Fruit fly (Drosophila melanogaster): ENCODE results near the gene Teh4.

Gene Teh4

DNA sequence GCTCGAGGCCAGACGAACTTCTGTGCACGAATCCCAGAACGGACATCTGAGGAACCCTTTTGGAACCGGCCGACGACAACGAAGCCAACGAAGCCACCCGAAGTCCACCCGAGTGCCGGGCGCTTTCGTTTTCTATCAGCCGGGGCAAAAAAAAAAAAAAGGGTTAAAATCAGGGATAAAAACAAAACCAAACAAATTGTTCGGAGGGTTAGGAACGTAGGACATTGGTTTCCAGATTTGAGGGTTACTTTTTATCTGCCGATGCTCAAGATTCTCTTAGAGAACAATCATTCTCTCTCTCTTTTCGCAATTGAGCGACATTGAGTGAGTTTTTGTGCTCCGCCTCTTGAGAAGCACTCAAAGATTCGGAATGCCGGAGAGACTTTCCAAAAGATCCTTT lies 17.1 kb downstream of the Teh4 start, which contains the start of gene nab:
TSS of gene nab (minus strand) at position 7 of the 400 bp plus-strand sequence.
- TF ChIP-seq psq (optimal IDR thresholded peaks at IDR 0.05) (no peak), CG8478 (optimal IDR thresholded peaks at IDR 0.05) (no peak), usp (GFP tag; optimal IDR thresholded peaks at IDR 0.05) (no peak), pan (optimal IDR thresholded peaks at IDR 0.05) (no peak), Dll (optimal IDR thresholded peaks at IDR 0.05) (no peak), EcR (GFP tag; optimal IDR thresholded peaks at IDR 0.05) (no peak)

- TF ChIP-seq Dll (optimal IDR thresholded peaks at IDR 0.05): no peak
- TF ChIP-seq pan (optimal IDR thresholded peaks at IDR 0.05): no peak
- TF ChIP-seq CG8478 (optimal IDR thresholded peaks at IDR 0.05): no peak
- no peak for TF ChIP-seq usp (GFP tag; optimal IDR thresholded peaks at IDR 0.05)
- TF ChIP-seq EcR (GFP tag; optimal IDR thresholded peaks at IDR 0.05): no peak
- no peak for TF ChIP-seq psq (optimal IDR thresholded peaks at IDR 0.05)
Measured at dm6 chr3L:4159264-4159663, 18.8 kb downstream of the Teh4 start.

DNA sequence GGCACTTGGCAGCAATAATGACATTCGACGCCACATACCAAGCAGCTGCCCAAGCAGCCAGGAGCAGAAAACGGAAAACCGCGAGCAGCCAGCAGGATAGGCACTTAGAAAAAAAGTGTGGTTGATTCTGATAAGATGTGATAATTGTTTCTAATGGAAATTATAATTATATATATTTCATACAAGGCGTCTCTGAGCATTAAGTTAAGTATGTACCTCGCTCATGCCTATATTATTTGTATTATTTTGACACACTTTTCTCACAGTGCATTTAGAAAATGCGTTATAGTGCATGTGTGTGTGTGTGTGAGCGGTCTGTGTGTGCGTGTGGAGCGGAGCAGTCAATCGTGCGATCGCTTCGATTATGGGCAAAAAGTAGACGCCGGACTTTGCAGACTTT lies 19.7 kb downstream of the Teh4 start:
- TF ChIP-seq EcR (GFP tag; optimal IDR thresholded peaks at IDR 0.05) (no peak), CG8478 (optimal IDR thresholded peaks at IDR 0.05) (no peak), Dll (optimal IDR thresholded peaks at IDR 0.05) (no peak), psq (optimal IDR thresholded peaks at IDR 0.05) (no peak), usp (GFP tag; optimal IDR thresholded peaks at IDR 0.05) (no peak), pan (optimal IDR thresholded peaks at IDR 0.05) (no peak)

- TF ChIP-seq psq (optimal IDR thresholded peaks at IDR 0.05) (no peak), EcR (GFP tag; optimal IDR thresholded peaks at IDR 0.05) (no peak), CG8478 (optimal IDR thresholded peaks at IDR 0.05) (no peak), Dll (optimal IDR thresholded peaks at IDR 0.05) (no peak), pan (optimal IDR thresholded peaks at IDR 0.05) (no peak), usp (GFP tag; optimal IDR thresholded peaks at IDR 0.05) (no peak)
Measured at dm6 chr3L:4157852-4158251, 20.2 kb downstream of the Teh4 start.

DNA sequence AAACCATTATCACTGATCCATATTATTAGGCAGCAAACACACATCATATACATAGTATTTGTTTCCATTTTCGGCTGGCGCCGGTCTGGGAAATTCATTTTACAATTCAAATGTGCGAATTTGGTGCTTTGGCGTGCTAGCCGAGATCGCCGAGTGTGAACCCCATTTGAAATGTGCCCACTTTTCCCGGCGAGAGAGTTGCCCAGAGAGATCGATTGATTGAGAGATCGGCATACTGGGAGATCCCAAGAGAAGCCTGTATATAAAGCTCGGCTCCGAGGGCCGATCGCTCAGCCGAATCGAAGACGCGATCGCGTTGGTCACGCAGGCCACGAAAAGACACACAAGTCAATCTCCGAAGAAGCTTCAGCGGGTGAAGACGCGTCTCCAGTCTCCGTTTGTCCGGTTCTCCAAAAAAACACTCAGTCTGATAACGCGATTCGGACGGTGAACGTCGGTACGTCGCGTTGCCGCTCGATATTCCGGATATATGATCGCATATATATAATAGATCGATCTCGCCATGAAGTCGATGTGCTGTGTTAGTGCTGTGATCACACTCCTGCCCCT lies 29.6 kb downstream of the Teh4 start, which contains the start of gene CG1299:
TSS of gene CG1299 (plus strand) at position 291 of the 570 bp plus-strand sequence.
- TF ChIP-seq CG8478 (optimal IDR thresholded peaks at IDR 0.05) (no peak), usp (GFP tag; optimal IDR thresholded peaks at IDR 0.05) (no peak), pan (optimal IDR thresholded peaks at IDR 0.05) (no peak)

DNA sequence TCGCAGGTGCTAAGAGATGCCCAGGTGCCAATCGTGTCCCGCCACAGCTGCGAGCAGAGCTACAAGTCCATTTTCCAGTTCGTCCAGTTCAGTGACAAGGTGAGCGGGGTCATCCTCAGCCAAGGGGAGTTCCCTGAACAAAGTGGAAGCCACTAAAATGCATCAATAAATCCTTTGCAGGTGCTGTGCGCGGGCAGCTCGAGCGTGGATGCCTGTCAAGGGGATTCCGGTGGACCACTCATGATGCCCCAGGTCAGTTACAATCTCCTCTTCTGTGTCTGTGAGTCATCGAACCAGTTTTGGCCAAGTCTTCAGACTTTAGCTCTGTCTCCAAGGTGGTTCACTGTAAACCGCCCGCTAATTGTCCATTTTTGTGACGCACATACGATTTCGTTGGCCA lies 32.8 kb downstream of the Teh4 start:
- TF ChIP-seq pan (optimal IDR thresholded peaks at IDR 0.05) (no peak), usp (GFP tag; optimal IDR thresholded peaks at IDR 0.05) (no peak), psq (optimal IDR thresholded peaks at IDR 0.05) (no peak), CG8478 (optimal IDR thresholded peaks at IDR 0.05) (no peak), EcR (GFP tag; optimal IDR thresholded peaks at IDR 0.05) (no peak), Dll (optimal IDR thresholded peaks at IDR 0.05) (no peak)

dm6 chr3L:4142064-4142463 lies 36.0 kb downstream of the Teh4 start, which contains the start of gene CG32260:
CG32260 (plus strand) TSS chr3L:4142364.
- no peak for TF ChIP-seq usp (GFP tag; optimal IDR thresholded peaks at IDR 0.05)

DNA sequence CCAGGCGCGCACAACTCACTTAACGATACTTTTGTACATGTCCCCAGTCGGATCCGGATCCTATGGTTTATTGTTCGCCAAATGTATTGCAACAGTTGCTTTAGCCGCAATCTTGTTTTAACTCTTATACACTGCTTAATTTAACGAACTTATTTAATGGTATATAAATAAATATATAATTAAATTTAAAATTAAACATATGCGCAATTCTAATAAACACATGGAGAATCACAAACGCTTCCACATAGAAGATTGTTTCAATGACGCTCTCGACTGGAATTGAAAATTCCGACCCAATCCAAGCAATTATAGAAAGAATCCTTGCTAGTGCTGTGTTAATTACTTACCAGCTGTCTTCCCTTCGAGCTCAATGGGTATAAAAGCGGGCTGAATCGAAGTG lies 36.9 kb downstream of the Teh4 start, which contains the start of gene Akh:
TSS of gene Akh (plus strand) at position 301 of the 400 bp plus-strand sequence.
- TF ChIP-seq CG8478 (optimal IDR thresholded peaks at IDR 0.05): no peak
- no peak for TF ChIP-seq Dll (optimal IDR thresholded peaks at IDR 0.05)
- no peak for TF ChIP-seq psq (optimal IDR thresholded peaks at IDR 0.05)
- TF ChIP-seq pan (optimal IDR thresholded peaks at IDR 0.05): no peak
- no peak for TF ChIP-seq usp (GFP tag; optimal IDR thresholded peaks at IDR 0.05)
- TF ChIP-seq EcR (GFP tag; optimal IDR thresholded peaks at IDR 0.05): no peak

DNA sequence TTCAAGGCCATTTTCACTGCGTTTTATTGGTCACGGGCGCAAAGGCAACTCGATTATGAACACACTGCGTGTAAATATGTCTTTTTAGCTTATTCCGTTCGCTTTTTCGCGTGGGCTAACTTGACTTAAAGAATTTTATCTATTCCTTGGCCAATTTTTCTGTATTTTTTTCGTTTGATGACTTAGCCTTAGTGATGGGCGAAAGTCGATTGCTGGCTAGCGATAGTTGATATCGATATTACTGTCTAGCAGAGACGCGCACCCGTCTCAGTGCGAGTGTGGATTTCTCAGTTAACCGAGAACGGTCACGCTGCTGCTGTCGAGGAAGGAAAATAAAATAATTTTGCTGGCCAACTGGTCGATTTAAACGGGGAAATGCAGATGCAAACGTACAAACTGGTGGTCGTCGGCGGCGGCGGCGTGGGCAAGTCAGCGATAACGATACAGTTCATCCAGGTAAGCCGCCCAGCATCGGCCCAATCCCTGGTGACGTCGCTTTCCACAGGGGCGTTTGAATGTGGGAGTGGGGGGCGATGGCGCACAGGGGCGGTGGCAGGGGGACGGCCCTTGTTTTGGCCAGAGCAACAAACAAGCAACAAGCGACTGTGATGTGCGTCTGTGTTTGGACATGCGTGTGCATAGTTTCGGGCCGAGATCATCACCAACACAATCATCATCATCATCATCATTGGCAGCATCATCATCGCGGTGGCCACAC lies 39.1 kb downstream of the Teh4 start, which contains the start of the genes Rop and Ras64B:
TSS of gene Rop (minus strand) at position 193 of the 718 bp plus-strand sequence.
TSS of gene Ras64B (plus strand) at position 273 of the 718 bp plus-strand sequence.
- no peak for TF ChIP-seq pan (optimal IDR thresholded peaks at IDR 0.05)
- no peak for TF ChIP-seq usp (GFP tag; optimal IDR thresholded peaks at IDR 0.05)
- TF ChIP-seq Dll (optimal IDR thresholded peaks at IDR 0.05): no peak

DNA sequence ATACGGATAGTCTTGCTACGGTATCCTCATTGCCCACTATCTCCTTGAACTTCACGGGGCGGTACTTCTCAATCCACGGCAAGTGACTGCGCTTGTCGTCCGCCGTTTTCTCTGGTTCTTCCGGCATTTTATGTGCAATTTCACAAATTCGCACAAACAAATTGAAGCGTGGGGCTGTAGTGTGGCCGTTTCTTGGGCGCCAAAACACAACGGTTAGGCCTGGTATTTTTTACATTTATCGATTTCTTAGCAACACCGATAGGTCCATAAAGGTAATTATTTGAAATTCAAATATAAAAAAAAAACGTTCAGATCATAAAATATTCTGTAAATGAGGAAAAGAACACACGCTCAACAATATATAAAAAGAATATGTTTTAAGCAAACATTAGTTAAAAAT lies 42.2 kb downstream of the Teh4 start, which contains the start of gene RfC4:
TSS of gene RfC4 (minus strand) at position 182 of the 400 bp plus-strand sequence.
- TF ChIP-seq EcR (GFP tag; optimal IDR thresholded peaks at IDR 0.05): no peak

dm6 chr3L:4133724-4134678 lies 44.1 kb downstream of the Teh4 start, which contains the start of gene ens:
ens (minus strand) TSS chr3L:4134550.
- TF ChIP-seq usp (GFP tag; optimal IDR thresholded peaks at IDR 0.05) (no peak), psq (optimal IDR thresholded peaks at IDR 0.05) (no peak)

DNA sequence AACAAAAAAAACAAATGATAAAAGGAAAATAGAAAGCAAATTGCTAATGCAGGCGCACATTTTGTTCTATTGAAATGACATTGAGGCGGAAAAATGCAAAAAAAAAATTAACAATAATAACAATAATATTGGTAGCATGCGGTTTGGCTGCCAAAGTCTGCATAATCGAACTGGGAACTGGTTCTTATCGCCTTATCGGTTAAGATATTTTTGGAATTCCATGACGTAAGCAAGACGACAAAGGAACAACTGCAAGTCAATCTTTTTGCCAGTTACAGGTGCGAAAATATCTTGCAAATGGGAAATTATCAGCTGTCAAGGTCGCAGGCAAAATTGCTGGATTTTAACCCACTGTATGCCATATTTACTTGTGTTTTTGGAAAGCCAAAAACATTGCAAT lies 45.5 kb downstream of the Teh4 start:
- TF ChIP-seq EcR (GFP tag; optimal IDR thresholded peaks at IDR 0.05) (no peak), pan (optimal IDR thresholded peaks at IDR 0.05) (no peak), usp (GFP tag; optimal IDR thresholded peaks at IDR 0.05) (no peak), CG8478 (optimal IDR thresholded peaks at IDR 0.05) (no peak), Dll (optimal IDR thresholded peaks at IDR 0.05) (no peak), psq (optimal IDR thresholded peaks at IDR 0.05) (no peak)

Data from whole organism.